Worm (Caenorhabditis elegans): Measurements from ENCODE around the gene Y73C8B.9.

The Y73C8B.9 gene

ce11 chrV:3151862-3152261 is 41.5 kb upstream of the Y73C8B.9 start, which contains the start of gene srab-6:
Gene srab-6 (minus strand): TSS chrV:3151962.
- TF ChIP-seq nhr-25 (tag; optimal IDR thresholded peaks at IDR 0.05) (no peak), lin-13 (GFP tag; optimal IDR thresholded peaks at IDR 0.05) (no peak), sma-9 (GFP tag; optimal IDR thresholded peaks at IDR 0.05) (no peak), sma-9 (tag; optimal IDR thresholded peaks at IDR 0.05) (no peak), sma-3 (GFP tag; optimal IDR thresholded peaks at IDR 0.05) (no peak), snpc-4 (tag; optimal IDR thresholded peaks at IDR 0.05) (no peak), unc-39 (tag; optimal IDR thresholded peaks at IDR 0.05) (no peak), nhr-237 (tag; optimal IDR thresholded peaks at IDR 0.05) (no peak), fos-1 (tag; optimal IDR thresholded peaks at IDR 0.05) (no peak), R02D3.7 (tag; optimal IDR thresholded peaks at IDR 0.05) (no peak), gmeb-1 (tag; optimal IDR thresholded peaks at IDR 0.05) (no peak), nhr-129 (tag; optimal IDR thresholded peaks at IDR 0.05) (no peak), ztf-11 (tag; optimal IDR thresholded peaks at IDR 0.05) (no peak), lin-11 (tag; optimal IDR thresholded peaks at IDR 0.05) (no peak), mab-5 (tag; optimal IDR thresholded peaks at IDR 0.05) (no peak), F13H6.1 (tag; optimal IDR thresholded peaks at IDR 0.05) (no peak), nhr-11 (tag; optimal IDR thresholded peaks at IDR 0.05) (no peak), nhr-23 (tag; optimal IDR thresholded peaks at IDR 0.05) (no peak), lsy-2 (tag; optimal IDR thresholded peaks at IDR 0.05) (no peak), peb-1 (tag; optimal IDR thresholded peaks at IDR 0.05) (no peak), unc-55 (GFP tag; optimal IDR thresholded peaks at IDR 0.05) (no peak)

- TF ChIP-seq F13H6.1 (tag; optimal IDR thresholded peaks at IDR 0.05) (no peak), nhr-10 (tag; optimal IDR thresholded peaks at IDR 0.05) (no peak), ztf-1 (GFP tag; conservative IDR thresholded peaks at IDR 0.05) (no peak), ceh-16 (tag; optimal IDR thresholded peaks at IDR 0.05) (no peak), lsy-2 (tag; optimal IDR thresholded peaks at IDR 0.05) (no peak), unc-62 (GFP tag; optimal IDR thresholded peaks at IDR 0.05) (no peak), nhr-6 (tag; optimal IDR thresholded peaks at IDR 0.05) (no peak), lin-39 (tag; optimal IDR thresholded peaks at IDR 0.05) (no peak), sem-4 (tag; optimal IDR thresholded peaks at IDR 0.05) (no peak), egl-27 (tag; optimal IDR thresholded peaks at IDR 0.05) (no peak)
Observed at ce11 chrV:3155072-3155471, 38.3 kb upstream of the Y73C8B.9 start, which contains the start of gene srab-7. Gene srab-7 (minus strand): TSS chrV:3155172.

- no peak for TF ChIP-seq nhr-21 (tag; optimal IDR thresholded peaks at IDR 0.05)
- TF ChIP-seq nhr-77 (tag; optimal IDR thresholded peaks at IDR 0.05): no peak
- no peak for TF ChIP-seq nhr-12 (tag; optimal IDR thresholded peaks at IDR 0.05)
- no peak for TF ChIP-seq nhr-129 (tag; optimal IDR thresholded peaks at IDR 0.05)
Observed at ce11 chrV:3156786-3157185, 36.6 kb upstream of the Y73C8B.9 start, which contains the start of gene exh-1. Gene exh-1 (plus strand): TSS chrV:3157086.

ce11 chrV:3158379-3158778 is 35.0 kb upstream of the Y73C8B.9 start:
- TF ChIP-seq mbf-1 (tag; optimal IDR thresholded peaks at IDR 0.05): no peak
- TF ChIP-seq elt-1 (tag; optimal IDR thresholded peaks at IDR 0.05): no peak
- TF ChIP-seq crh-2 (tag; optimal IDR thresholded peaks at IDR 0.05): no peak
- no peak for TF ChIP-seq zag-1 (tag; optimal IDR thresholded peaks at IDR 0.05)
- TF ChIP-seq sem-4 (tag; optimal IDR thresholded peaks at IDR 0.05): no peak
- TF ChIP-seq alr-1 (tag; optimal IDR thresholded peaks at IDR 0.05): no peak
- TF ChIP-seq fos-1 (tag; optimal IDR thresholded peaks at IDR 0.05): no peak
- no peak for TF ChIP-seq nhr-25 (tag; optimal IDR thresholded peaks at IDR 0.05)
- no peak for TF ChIP-seq ceh-16 (tag; optimal IDR thresholded peaks at IDR 0.05)
- no peak for TF ChIP-seq unc-39 (tag; optimal IDR thresholded peaks at IDR 0.05)
- no peak for TF ChIP-seq lin-39 (tag; optimal IDR thresholded peaks at IDR 0.05)
- no peak for TF ChIP-seq ztf-11 (tag; optimal IDR thresholded peaks at IDR 0.05)
- TF ChIP-seq ztf-4 (tag; optimal IDR thresholded peaks at IDR 0.05): no peak
- no peak for TF ChIP-seq skn-1 (tag; optimal IDR thresholded peaks at IDR 0.05)
- TF ChIP-seq nhr-12 (tag; optimal IDR thresholded peaks at IDR 0.05): no peak
- no peak for TF ChIP-seq nhr-6 (tag; optimal IDR thresholded peaks at IDR 0.05)
- no peak for TF ChIP-seq C34F6.9 (tag; optimal IDR thresholded peaks at IDR 0.05)
- no peak for TF ChIP-seq mdl-1 (tag; optimal IDR thresholded peaks at IDR 0.05)
